Worm (Caenorhabditis elegans) whole organism, early embryonic: ENCODE data around the gene F10A3.17.

Source experiments
- B0310.2 ChIP-seq: sonication (generic microtip); optimal IDR thresholded peaks from 2 replicates; lab custom pipeline; 2016; ENCODE audit warnings: mild to moderate bottlenecking, missing genetic modification characterization, missing compliant biosample characterization
- F13C5.2 ChIP-seq: sonication (generic microtip); optimal IDR thresholded peaks from 2 replicates; lab custom pipeline; 2017; ENCODE audit warnings: mild to moderate bottlenecking, missing genetic modification characterization, inconsistent platforms, missing compliant biosample characterization
- aly-1 ChIP-seq: sonication (generic microtip); optimal IDR thresholded peaks from 2 replicates; lab custom pipeline; 2016; ENCODE audit warnings: missing genetic modification characterization, missing compliant biosample characterization
- ama-1 ChIP-seq: fragments of 150-350 bp; optimal IDR thresholded peaks from 2 replicates; lab custom pipeline; 2014
- ceh-13 ChIP-seq: fragments of 200-800 bp; sonication (Bioruptor generic); optimal IDR thresholded peaks from 2 replicates; lab custom pipeline; 2018; ENCODE audit warnings: mild to moderate bottlenecking, missing genetic modification characterization, missing compliant biosample characterization
- ceh-36 ChIP-seq: sonication (generic microtip); optimal IDR thresholded peaks from 2 replicates; lab custom pipeline; 2016; ENCODE audit warnings: missing genetic modification characterization, inconsistent platforms, missing compliant biosample characterization
- ets-7 ChIP-seq: sonication (generic microtip); optimal IDR thresholded peaks from 2 replicates; lab custom pipeline; 2016; ENCODE audit warnings: missing genotype, missing genetic modification characterization, missing compliant biosample characterization
- flt-1 ChIP-seq: fragments of 200-800 bp; sonication (Bioruptor generic); IDR thresholded peaks from 2 replicates; pipeline ENCODE4 v1.3.6; 2022; ENCODE audit warnings: missing genetic modification characterization, missing compliant biosample characterization
- hmbx-1 ChIP-seq: sonication (generic microtip); optimal IDR thresholded peaks from 2 replicates; lab custom pipeline; 2016; ENCODE audit warnings: mild to moderate bottlenecking, missing genetic modification characterization, missing compliant biosample characterization
- hmg-4 ChIP-seq: fragments of 200-800 bp; sonication (Bioruptor generic); optimal IDR thresholded peaks from 2 replicates; lab custom pipeline; 2018; ENCODE audit warnings: mild to moderate bottlenecking, missing genetic modification characterization, missing compliant biosample characterization
- hnd-1 ChIP-seq: sonication (generic microtip); optimal IDR thresholded peaks from 2 replicates; lab custom pipeline; 2016; ENCODE audit warnings: missing genetic modification characterization, missing compliant biosample characterization
- pes-1 ChIP-seq: fragments of 200-800 bp; sonication (Bioruptor generic); IDR thresholded peaks from 2 replicates; pipeline ENCODE4 v1.3.6; 2022; ENCODE audit warnings: missing genetic modification reagents, missing genetic modification characterization, missing compliant biosample characterization
- scrt-1 ChIP-seq: fragments of 200-800 bp; sonication (Bioruptor generic); IDR thresholded peaks from 2 replicates; pipeline ENCODE4 v1.3.6; 2022; ENCODE audit warnings: missing genetic modification characterization, missing compliant biosample characterization
- sea-1 ChIP-seq: fragments of 200-800 bp; sonication (Bioruptor generic); conservative IDR thresholded peaks from 2 replicates; pipeline ENCODE4 v1.3.6; 2022; ENCODE audit warnings: missing genetic modification characterization, missing compliant biosample characterization
- tbx-11 ChIP-seq: fragments of 200-800 bp; sonication (Bioruptor generic); IDR thresholded peaks from 2 replicates; pipeline ENCODE4 v1.3.6; 2022; ENCODE audit warnings: missing genetic modification characterization, missing compliant biosample characterization
- tbx-37 ChIP-seq: fragments of 200-800 bp; sonication (Bioruptor generic); conservative IDR thresholded peaks from 2 replicates; pipeline ENCODE4 v1.3.6; 2022; ENCODE audit warnings: missing genetic modification reagents, missing genetic modification characterization, missing compliant biosample characterization
- tra-4 ChIP-seq: sonication (generic microtip); optimal IDR thresholded peaks from 2 replicates; lab custom pipeline; 2017; ENCODE audit warnings: missing genetic modification characterization, missing compliant biosample characterization

Gene F10A3.17

DNA sequence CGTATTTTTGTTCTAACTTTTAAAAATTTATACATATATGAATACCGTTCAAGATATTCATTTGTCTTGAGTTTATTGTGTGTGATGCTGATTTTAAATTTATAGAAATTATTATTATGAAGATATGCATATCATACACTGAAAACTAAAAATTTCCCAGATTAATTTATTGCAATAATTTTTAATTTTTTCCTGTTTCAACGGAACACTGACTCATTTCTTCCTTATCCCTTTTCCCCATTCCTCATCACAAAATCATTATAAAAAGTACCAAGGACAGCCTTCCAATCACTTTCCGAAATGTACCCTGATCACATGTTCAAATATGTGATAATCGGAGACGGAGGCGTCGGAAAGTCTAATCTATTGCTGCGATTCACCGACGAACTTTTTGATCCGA is 35.1 kb upstream of the F10A3.17 start, which contains the start of gene rabr-4:
rabr-4 (plus strand) TSS at position 301 of the 400 bp plus-strand sequence.
- TF ChIP-seq ets-7 (no peak), sea-1 (GFP tag; lab: Robert Waterston, UW) (no peak), F13C5.2 (tag; lab: Kevin White, UChicago) (no peak), flt-1 (GFP tag; lab: Robert Waterston, UW) (no peak), hnd-1 (no peak), hmbx-1 (tag; lab: Kevin White, UChicago) (no peak), ceh-13 (GFP tag; lab: Kevin White, UChicago) (no peak), tbx-11 (GFP tag; lab: Robert Waterston, UW) (no peak), aly-1 (tag; lab: Kevin White, UChicago) (no peak), tra-4 (tag; lab: Kevin White, UChicago) (no peak), ama-1 (lab: Kevin White, UChicago) (no peak), B0310.2 (tag; lab: Kevin White, UChicago) (no peak), tbx-37 (GFP tag; lab: Robert Waterston, UW) (no peak), hmg-4 (GFP tag; lab: Kevin White, UChicago) (no peak), ceh-36 (tag; lab: Kevin White, UChicago) (no peak), scrt-1 (GFP tag; lab: Robert Waterston, UW) (no peak), pes-1 (no peak)

DNA sequence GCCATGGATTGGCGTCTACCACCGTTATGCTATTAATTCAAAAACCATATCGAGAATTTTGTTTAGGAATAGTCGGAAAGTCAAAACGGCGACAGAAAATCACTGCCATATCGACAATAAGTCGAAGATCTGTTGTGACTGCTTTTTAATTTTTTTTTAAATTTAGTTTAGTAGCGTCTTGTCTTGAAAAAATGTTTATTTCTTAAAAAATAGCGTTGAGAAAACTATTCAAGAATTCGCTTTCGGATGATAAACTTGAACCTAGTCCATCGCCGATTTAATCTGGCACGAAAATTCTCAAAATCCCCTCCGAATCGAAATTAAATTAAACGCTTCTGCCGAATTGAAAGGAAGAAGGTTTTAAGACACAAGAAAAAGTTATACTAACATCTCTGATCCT is 32.6 kb upstream of the F10A3.17 start, which contains the start of gene srh-279:
srh-279 (plus strand) TSS at position 301 of the 400 bp plus-strand sequence.
- TF ChIP-seq tra-4 (tag; lab: Kevin White, UChicago) (no peak), sea-1 (GFP tag; lab: Robert Waterston, UW) (no peak), pes-1 (no peak), hmg-4 (GFP tag; lab: Kevin White, UChicago) (no peak), ets-7 (no peak), scrt-1 (GFP tag; lab: Robert Waterston, UW) (no peak), ceh-36 (tag; lab: Kevin White, UChicago) (no peak), flt-1 (GFP tag; lab: Robert Waterston, UW) (no peak), ama-1 (lab: Kevin White, UChicago) (no peak), hnd-1 (no peak), B0310.2 (tag; lab: Kevin White, UChicago) (no peak), tbx-11 (GFP tag; lab: Robert Waterston, UW) (no peak)

DNA sequence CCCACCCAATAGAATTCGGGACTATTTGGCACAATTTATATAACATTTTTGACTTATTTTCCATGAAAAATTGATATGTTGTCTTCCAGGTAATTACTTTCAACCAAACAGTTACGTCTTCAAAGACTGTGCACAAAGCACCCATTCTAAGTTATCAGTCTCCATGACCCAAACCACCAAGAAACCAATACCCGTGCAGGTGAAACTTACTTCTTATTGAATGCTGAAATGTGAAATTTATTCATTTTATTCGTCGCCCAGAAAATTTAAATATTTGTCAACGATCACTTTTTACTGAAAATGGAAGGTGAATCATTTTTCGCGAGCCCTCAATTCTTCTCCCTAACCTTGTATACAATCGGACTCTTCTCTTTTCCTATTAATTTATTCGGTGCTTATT is 31.0 kb upstream of the F10A3.17 start, which contains the start of gene srh-281:
srh-281 (plus strand) TSS at position 301 of the 400 bp plus-strand sequence.
- no peak for TF ChIP-seq ets-7
- TF ChIP-seq tbx-11 (GFP tag; lab: Robert Waterston, UW): no peak
- TF ChIP-seq hmg-4 (GFP tag; lab: Kevin White, UChicago): no peak
- TF ChIP-seq hmbx-1 (tag; lab: Kevin White, UChicago): no peak
- TF ChIP-seq F13C5.2 (tag; lab: Kevin White, UChicago): no peak
- no peak for TF ChIP-seq hnd-1
- TF ChIP-seq flt-1 (GFP tag; lab: Robert Waterston, UW): no peak
- no peak for TF ChIP-seq aly-1 (tag; lab: Kevin White, UChicago)
- no peak for TF ChIP-seq tbx-37 (GFP tag; lab: Robert Waterston, UW)
- no peak for TF ChIP-seq scrt-1 (GFP tag; lab: Robert Waterston, UW)
- no peak for TF ChIP-seq tra-4 (tag; lab: Kevin White, UChicago)
- no peak for TF ChIP-seq ceh-13 (GFP tag; lab: Kevin White, UChicago)
- no peak for TF ChIP-seq ceh-36 (tag; lab: Kevin White, UChicago)
- no peak for TF ChIP-seq ama-1 (lab: Kevin White, UChicago)
- no peak for TF ChIP-seq pes-1

DNA sequence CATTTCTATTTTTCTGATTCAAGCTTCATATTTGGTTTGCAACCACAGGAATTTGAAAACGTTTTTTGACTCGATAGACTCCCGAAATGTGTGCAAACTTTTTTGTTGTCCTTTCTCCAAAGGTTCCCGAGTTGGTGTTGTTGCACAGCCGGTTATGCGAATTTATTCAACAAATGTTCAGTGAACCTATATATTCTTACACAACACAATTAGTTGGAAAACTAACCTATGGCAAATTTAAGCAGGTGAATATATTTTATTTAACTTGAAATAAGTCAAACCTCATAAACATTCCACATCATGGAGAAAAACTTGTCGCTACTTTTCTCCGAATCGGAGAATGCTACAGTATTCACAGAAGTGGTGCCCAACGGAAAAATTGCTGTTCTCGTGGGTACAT is 23.9 kb upstream of the F10A3.17 start, which contains the start of gene srz-14:
srz-14 (plus strand) TSS at position 301 of the 400 bp plus-strand sequence.
- no peak for TF ChIP-seq tbx-11 (GFP tag; lab: Robert Waterston, UW)
- TF ChIP-seq ama-1 (lab: Kevin White, UChicago): no peak
- TF ChIP-seq hmg-4 (GFP tag; lab: Kevin White, UChicago): no peak
- TF ChIP-seq pes-1: no peak
- TF ChIP-seq tbx-37 (GFP tag; lab: Robert Waterston, UW): no peak
- TF ChIP-seq hnd-1: no peak
- TF ChIP-seq ceh-13 (GFP tag; lab: Kevin White, UChicago): no peak
- TF ChIP-seq sea-1 (GFP tag; lab: Robert Waterston, UW): no peak
- no peak for TF ChIP-seq ets-7
- TF ChIP-seq scrt-1 (GFP tag; lab: Robert Waterston, UW): no peak
- TF ChIP-seq aly-1 (tag; lab: Kevin White, UChicago): no peak
- no peak for TF ChIP-seq B0310.2 (tag; lab: Kevin White, UChicago)

DNA sequence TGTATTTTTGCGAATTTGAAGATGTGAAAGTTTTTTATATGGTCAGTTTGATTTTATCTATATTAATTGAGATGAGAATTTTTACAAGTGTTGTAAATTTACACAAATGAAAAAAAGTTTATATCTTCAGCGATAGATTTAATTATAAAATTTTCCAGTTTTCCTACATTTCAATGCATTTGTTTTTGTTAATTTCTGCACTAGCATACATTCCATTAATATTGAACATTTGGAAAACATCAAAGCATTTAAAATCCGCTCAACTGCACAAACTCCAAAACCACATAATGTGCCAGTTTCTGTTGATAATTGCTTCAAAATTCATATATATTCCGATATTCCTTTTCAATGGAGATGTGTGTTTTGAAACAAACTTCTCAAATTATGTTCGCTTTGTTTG is 23.4 kb upstream of the F10A3.17 start, which contains the start of gene srh-277:
srh-277 (plus strand) TSS at position 301 of the 400 bp plus-strand sequence.
- TF ChIP-seq flt-1 (GFP tag; lab: Robert Waterston, UW): no peak
- TF ChIP-seq ceh-36 (tag; lab: Kevin White, UChicago): no peak
- TF ChIP-seq F13C5.2 (tag; lab: Kevin White, UChicago): no peak
- TF ChIP-seq B0310.2 (tag; lab: Kevin White, UChicago): no peak
- no peak for TF ChIP-seq pes-1
- TF ChIP-seq hnd-1: no peak
- no peak for TF ChIP-seq ama-1 (lab: Kevin White, UChicago)
- TF ChIP-seq hmbx-1 (tag; lab: Kevin White, UChicago): no peak
- no peak for TF ChIP-seq hmg-4 (GFP tag; lab: Kevin White, UChicago)
- no peak for TF ChIP-seq sea-1 (GFP tag; lab: Robert Waterston, UW)
- TF ChIP-seq aly-1 (tag; lab: Kevin White, UChicago): no peak
- no peak for TF ChIP-seq ceh-13 (GFP tag; lab: Kevin White, UChicago)

DNA sequence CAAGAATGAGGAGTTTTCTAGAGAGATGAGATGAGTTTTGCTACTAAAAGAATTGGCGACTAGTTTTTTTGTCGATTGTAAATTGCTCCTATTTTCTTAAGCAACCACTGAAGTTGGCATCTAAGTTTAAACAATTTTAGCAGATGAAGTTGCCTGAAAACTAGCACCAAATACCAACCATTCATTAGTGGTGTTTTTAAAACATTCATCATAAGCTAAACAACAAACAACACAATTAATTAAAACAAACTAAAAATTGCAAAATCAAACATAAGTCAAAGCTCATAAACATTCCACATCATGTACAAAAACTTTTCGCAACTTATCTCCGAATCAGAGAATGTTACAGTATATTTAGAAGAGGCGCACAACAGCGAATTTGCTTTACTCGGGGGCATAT is 22.6 kb upstream of the F10A3.17 start, which contains the start of gene srz-13:
srz-13 (plus strand) TSS at position 301 of the 400 bp plus-strand sequence.
- TF ChIP-seq F13C5.2 (tag; lab: Kevin White, UChicago): no peak
- TF ChIP-seq tra-4 (tag; lab: Kevin White, UChicago): no peak
- no peak for TF ChIP-seq ceh-36 (tag; lab: Kevin White, UChicago)

DNA sequence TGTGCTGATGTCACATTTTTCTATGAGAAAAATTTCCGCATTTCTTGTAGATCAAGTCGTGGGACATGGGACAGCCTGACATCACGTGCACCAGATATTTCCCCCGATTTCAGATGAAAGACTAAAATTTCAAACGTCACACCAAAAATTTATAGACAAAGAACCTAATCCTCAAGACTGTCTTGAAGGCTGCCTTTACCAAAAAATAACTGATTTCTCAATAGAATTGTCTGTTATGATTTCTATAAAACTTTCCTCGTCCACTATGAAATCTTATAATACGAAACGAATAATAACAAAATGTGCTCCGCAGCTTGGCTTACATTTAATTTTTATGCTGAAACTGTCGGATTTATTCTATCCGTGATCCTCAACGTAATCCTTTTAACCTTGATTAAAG is 20.9 kb upstream of the F10A3.17 start, which contains the start of gene str-106:
str-106 (plus strand) TSS at position 301 of the 400 bp plus-strand sequence.
- TF ChIP-seq pes-1 (no peak), sea-1 (GFP tag; lab: Robert Waterston, UW) (no peak), tra-4 (tag; lab: Kevin White, UChicago) (no peak), hnd-1 (no peak), F13C5.2 (tag; lab: Kevin White, UChicago) (no peak), hmbx-1 (tag; lab: Kevin White, UChicago) (no peak), tbx-11 (GFP tag; lab: Robert Waterston, UW) (no peak), aly-1 (tag; lab: Kevin White, UChicago) (no peak)
